Worm (Caenorhabditis elegans) whole organism, late embryonic: ENCODE results near the gene maph-1.3.

ENCODE experiments used
- elt-4 ChIP-seq: sonication (generic microtip); optimal IDR thresholded peaks from 2 replicates; lab custom pipeline; 2016; ENCODE audit warnings: missing genetic modification characterization, missing compliant biosample characterization
- hlh-30 ChIP-seq: sonication (generic microtip); optimal IDR thresholded peaks from 2 replicates; lab custom pipeline; 2017; ENCODE audit warnings: antibody characterized with exemption, missing genetic modification characterization, missing compliant biosample characterization; ENCODE audit not compliant: insufficient read depth
- rnt-1 ChIP-seq: sonication (generic microtip); optimal IDR thresholded peaks from 2 replicates; lab custom pipeline; 2016; ENCODE audit warnings: missing genetic modification characterization, missing compliant biosample characterization
- unc-86 ChIP-seq: sonication (generic microtip); optimal IDR thresholded peaks from 2 replicates; lab custom pipeline; 2016; ENCODE audit warnings: missing genetic modification characterization, missing compliant biosample characterization

ce11 chrIII:3811375-3811924 is 33.2 kb upstream of the maph-1.3 start:
- TF ChIP-seq rnt-1 = no peak
- no peak for TF ChIP-seq hlh-30
- TF ChIP-seq elt-4 (tag; lab: Kevin White, UChicago) = no peak
- no peak for TF ChIP-seq unc-86 (tag; lab: Kevin White, UChicago)
